Fruit fly (Drosophila melanogaster): ENCODE data around the gene CG2767.
A peak's percentile ranks its signal among the peaks of the same experiment; 100 is the strongest.

Gene CG2767

DNA sequence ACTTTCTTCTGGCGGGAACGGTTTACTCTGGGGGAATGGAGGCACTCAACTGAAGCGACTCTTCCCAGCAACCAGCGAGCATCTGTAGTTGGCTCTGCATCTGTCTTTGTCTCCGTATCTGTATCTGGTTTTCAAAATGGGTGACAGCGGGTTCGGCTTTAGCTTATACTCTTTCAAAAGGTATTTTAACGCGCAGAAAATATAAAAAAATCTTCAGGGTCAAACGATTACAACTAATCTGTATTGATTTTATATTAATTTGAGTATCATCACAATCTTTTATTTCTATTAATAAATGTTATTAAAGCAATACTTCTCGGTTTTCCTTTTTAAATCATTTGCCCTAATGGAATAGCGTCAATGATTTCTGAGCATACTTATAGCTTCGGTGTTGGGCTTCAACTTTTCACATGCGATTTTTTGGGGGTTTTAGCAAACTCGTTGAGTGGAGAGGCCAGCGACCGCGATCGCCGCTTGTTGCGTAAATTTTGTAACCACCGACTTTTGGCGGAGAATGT, 21.6 kb upstream of the CG2767 start, which contains the start of gene ImpE3:
Gene ImpE3, minus strand, starts transcription at position 51 of the 518 bp plus-strand sequence.
- TF ChIP-seq Hnf4 (GFP tag; optimal IDR thresholded peaks at IDR 0.05) (no peak), sage (GFP tag; optimal IDR thresholded peaks at IDR 0.05) (peak; percentile 63), Mio (GFP tag; optimal IDR thresholded peaks at IDR 0.05) (no peak), pan (optimal IDR thresholded peaks at IDR 0.05) (no peak), Rel (GFP tag; optimal IDR thresholded peaks at IDR 0.05) (peak; percentile 2), Rel (tag; optimal IDR thresholded peaks at IDR 0.05) (peak; percentile 96), CrebA (GFP tag; optimal IDR thresholded peaks at IDR 0.05; ENCODE audit: borderline replicate concordance) (no peak), CG9705 (GFP tag; optimal IDR thresholded peaks at IDR 0.05) (peak; percentile 46), CG32264 (GFP tag; optimal IDR thresholded peaks at IDR 0.05) (peak; percentile 14), dmrt93B (GFP tag; optimal IDR thresholded peaks at IDR 0.05) (peak; percentile 30), h (GFP tag; optimal IDR thresholded peaks at IDR 0.05) (peak; percentile 75), psq (GFP tag; optimal IDR thresholded peaks at IDR 0.05) (peak; percentile 61), rgr (GFP tag; optimal IDR thresholded peaks at IDR 0.05) (peak; percentile 66), woc (GFP tag; optimal IDR thresholded peaks at IDR 0.05) (peak; percentile 91), usp (GFP tag; optimal IDR thresholded peaks at IDR 0.05) (no peak), br (GFP tag; optimal IDR thresholded peaks at IDR 0.05) (peak; percentile 67), lola (GFP tag; optimal IDR thresholded peaks at IDR 0.05) (no peak), fru (GFP tag; optimal IDR thresholded peaks at IDR 0.05) (peak; percentile 79), foxo (GFP tag; optimal IDR thresholded peaks at IDR 0.05) (peak in 1 of 2 experiments; percentile 76), Sp1 (GFP tag; optimal IDR thresholded peaks at IDR 0.05) (peak; percentile 80), HLH106 (tag; optimal IDR thresholded peaks at IDR 0.05) (peak; percentile 74), Vsx2 (GFP tag; optimal IDR thresholded peaks at IDR 0.05; ENCODE audit: partially characterized antibody) (no peak), ey (GFP tag; optimal IDR thresholded peaks at IDR 0.05) (peak; percentile 59), Dif (GFP tag; optimal IDR thresholded peaks at IDR 0.05; ENCODE audit: partially characterized antibody) (no peak), Hr78 (GFP tag; optimal IDR thresholded peaks at IDR 0.05) (no peak), Abd-B (GFP tag; optimal IDR thresholded peaks at IDR 0.05) (no peak), OdsH (GFP tag; optimal IDR thresholded peaks at IDR 0.05) (peak; percentile 63), Dfd (GFP tag; optimal IDR thresholded peaks at IDR 0.05) (no peak), tai (GFP tag; optimal IDR thresholded peaks at IDR 0.05) (no peak), dl (GFP tag; optimal IDR thresholded peaks at IDR 0.05; ENCODE audit: insufficient read depth in 1 of 2, partially characterized antibody in 2 of 2) (no peak)

DNA sequence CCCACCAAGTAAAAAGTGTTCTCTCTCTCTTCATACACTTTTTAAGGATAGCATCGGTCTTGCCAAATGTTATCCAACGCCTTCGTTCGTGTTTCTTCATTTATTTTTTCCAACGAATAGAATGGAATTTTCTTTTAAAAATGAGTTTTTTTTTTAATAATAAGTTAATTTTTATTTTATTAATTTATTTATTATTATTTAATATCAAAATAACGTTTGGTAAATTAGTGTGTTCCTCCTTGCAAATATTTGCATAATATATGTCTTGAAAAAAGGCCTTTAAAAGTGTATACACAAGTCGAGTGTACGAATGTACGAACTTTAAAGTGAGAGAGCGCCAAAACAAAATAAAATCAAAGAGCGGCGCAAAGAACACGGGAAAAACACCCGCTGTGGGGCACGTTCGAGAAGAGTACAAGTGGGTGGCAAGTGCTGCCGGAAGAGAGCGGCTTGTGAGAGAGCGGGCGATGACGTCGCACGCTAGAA, 19.3 kb upstream of the CG2767 start:
- peak; percentile 67 for TF ChIP-seq sage (GFP tag; optimal IDR thresholded peaks at IDR 0.05)
- TF ChIP-seq Rel (GFP tag; optimal IDR thresholded peaks at IDR 0.05), result peak; percentile 22
- TF ChIP-seq Rel (tag; optimal IDR thresholded peaks at IDR 0.05), result peak; percentile 51
- TF ChIP-seq sv (GFP tag; optimal IDR thresholded peaks at IDR 0.05), result peak; percentile 12
- no peak for TF ChIP-seq Dfd (GFP tag; optimal IDR thresholded peaks at IDR 0.05)
- no peak for TF ChIP-seq Abd-B (GFP tag; optimal IDR thresholded peaks at IDR 0.05)
- no peak for TF ChIP-seq jim (GFP tag; optimal IDR thresholded peaks at IDR 0.05)
- peak; percentile 75 for TF ChIP-seq woc (GFP tag; optimal IDR thresholded peaks at IDR 0.05)
- TF ChIP-seq ey (GFP tag; optimal IDR thresholded peaks at IDR 0.05), result peak; percentile 53
- peak; percentile 18 for TF ChIP-seq h (GFP tag; optimal IDR thresholded peaks at IDR 0.05)
- TF ChIP-seq rgr (GFP tag; optimal IDR thresholded peaks at IDR 0.05), result peak; percentile 84
- TF ChIP-seq dmrt93B (GFP tag; optimal IDR thresholded peaks at IDR 0.05), result peak; percentile 65
- peak; percentile 62 for TF ChIP-seq br (GFP tag; optimal IDR thresholded peaks at IDR 0.05)
- peak; percentile 82 for TF ChIP-seq HLH106 (tag; optimal IDR thresholded peaks at IDR 0.05)
- TF ChIP-seq foxo (GFP tag; optimal IDR thresholded peaks at IDR 0.05), result peak in 1 of 2 experiments; percentile 76
- TF ChIP-seq Sp1 (GFP tag; optimal IDR thresholded peaks at IDR 0.05), result peak; percentile 90
- TF ChIP-seq Dif (GFP tag; optimal IDR thresholded peaks at IDR 0.05; ENCODE audit: partially characterized antibody), result peak; percentile 55
- TF ChIP-seq Hr83 (GFP tag; optimal IDR thresholded peaks at IDR 0.05; ENCODE audit: poor library complexity, severe bottlenecking), result no peak
- TF ChIP-seq fru (GFP tag; optimal IDR thresholded peaks at IDR 0.05), result no peak
- peak; percentile 85 for TF ChIP-seq psq (GFP tag; optimal IDR thresholded peaks at IDR 0.05)
- no peak for TF ChIP-seq CrebA (GFP tag; optimal IDR thresholded peaks at IDR 0.05; ENCODE audit: borderline replicate concordance)
- peak; percentile 81 for TF ChIP-seq OdsH (GFP tag; optimal IDR thresholded peaks at IDR 0.05)
- TF ChIP-seq dl (GFP tag; optimal IDR thresholded peaks at IDR 0.05; ENCODE audit: insufficient read depth in 1 of 2, partially characterized antibody in 2 of 2), result peak; percentile 17 to 28

DNA sequence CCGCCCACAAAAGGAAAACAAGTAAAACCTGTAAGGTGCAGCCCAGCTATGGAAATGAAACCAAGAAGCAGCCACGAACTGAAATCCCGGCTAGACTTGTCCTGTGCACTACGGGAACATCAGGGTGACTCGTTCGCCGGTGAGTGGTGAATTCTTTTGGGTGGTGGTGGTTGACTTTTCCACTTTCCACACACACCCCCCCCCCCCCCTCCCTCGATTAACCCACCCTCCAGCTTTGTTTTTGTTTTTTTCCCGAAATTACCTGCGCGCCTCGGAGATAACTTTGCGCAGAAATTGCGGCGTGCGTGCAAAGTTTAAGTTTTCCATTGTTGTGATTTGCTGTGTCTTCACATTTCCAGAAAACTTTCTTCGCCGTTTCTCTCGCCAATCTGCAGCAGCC, 18.6 kb upstream of the CG2767 start:
- TF ChIP-seq pan (optimal IDR thresholded peaks at IDR 0.05), result no peak
- no peak for TF ChIP-seq Hr78 (GFP tag; optimal IDR thresholded peaks at IDR 0.05)
- TF ChIP-seq Hr83 (GFP tag; optimal IDR thresholded peaks at IDR 0.05; ENCODE audit: poor library complexity, severe bottlenecking), result no peak
- no peak for TF ChIP-seq Jra (GFP tag; optimal IDR thresholded peaks at IDR 0.05)
- no peak for TF ChIP-seq brk (GFP tag; optimal IDR thresholded peaks at IDR 0.05)

Data from whole organism, wandering third instar larva.